Worm (Caenorhabditis elegans) whole organism, mixed stage, embryonic: ENCODE results near the gene Y43B11AR.3.

Source experiments
- M03D4.4 ChIP-seq: sonication (generic microtip); optimal IDR thresholded peaks from 2 replicates; lab custom pipeline; 2017; ENCODE audit warnings: mild to moderate bottlenecking, missing genetic modification characterization, missing compliant biosample characterization
- ceh-39 ChIP-seq: fragments of 150-350 bp; optimal IDR thresholded peaks from 2 replicates; lab custom pipeline; 2014; ENCODE audit warnings: missing biosample characterization, missing genetic modification characterization
- ceh-43 ChIP-seq: fragments of 200-800 bp; sonication (Bioruptor generic); optimal IDR thresholded peaks from 2 replicates; lab custom pipeline; 2018; ENCODE audit warnings: mild to moderate bottlenecking, missing genetic modification characterization, moderate library complexity, missing compliant biosample characterization
- ces-1 ChIP-seq: fragments of 150-350 bp; optimal IDR thresholded peaks from 2 replicates; lab custom pipeline; 2014; ENCODE audit warnings: missing biosample characterization, missing genetic modification reagents, missing genetic modification characterization
- cnd-1 ChIP-seq: fragments of 200-800 bp; sonication (Bioruptor generic); optimal IDR thresholded peaks from 2 replicates; lab custom pipeline; 2018; ENCODE audit warnings: mild to moderate bottlenecking, missing genetic modification characterization, missing compliant biosample characterization
- drap-1 ChIP-seq: fragments of 200-800 bp; sonication (Bioruptor generic); optimal IDR thresholded peaks from 3 replicates; lab custom pipeline; 2018; ENCODE audit warnings: mild to moderate bottlenecking, missing genetic modification characterization, missing compliant biosample characterization
- flh-1 ChIP-seq: fragments of 200-800 bp; sonication (Bioruptor generic); optimal IDR thresholded peaks from 2 replicates; lab custom pipeline; 2018; ENCODE audit warnings: mild to moderate bottlenecking, missing genetic modification characterization, moderate library complexity, missing compliant biosample characterization
- ham-2 ChIP-seq: fragments of 200-800 bp; sonication (Bioruptor generic); optimal IDR thresholded peaks from 2 replicates; lab custom pipeline; 2018; ENCODE audit warnings: mild to moderate bottlenecking, missing genetic modification characterization, missing compliant biosample characterization
- hlh-1 ChIP-seq: fragments of 150-350 bp; optimal IDR thresholded peaks from 2 replicates; lab custom pipeline; 2014; ENCODE audit warnings: missing biosample characterization, missing genetic modification reagents, missing genetic modification characterization
- lin-13 ChIP-seq: fragments of 150-350 bp; optimal IDR thresholded peaks from 2 replicates; lab custom pipeline; 2014; ENCODE audit warnings: missing biosample characterization, missing genetic modification characterization
- mab-5 ChIP-seq: fragments of 150-350 bp; optimal IDR thresholded peaks from 2 replicates; lab custom pipeline; 2014; ENCODE audit warnings: missing biosample characterization, missing genetic modification characterization
- mls-2 ChIP-seq: sonication (generic microtip); optimal IDR thresholded peaks from 2 replicates; lab custom pipeline; 2016; ENCODE audit warnings: mild to moderate bottlenecking, missing genetic modification characterization, moderate library complexity, missing compliant biosample characterization
- nhr-12 ChIP-seq: fragments of 150-350 bp; optimal IDR thresholded peaks from 2 replicates; lab custom pipeline; 2014; ENCODE audit warnings: missing biosample characterization, missing genetic modification characterization
- nhr-237 ChIP-seq: fragments of 150-350 bp; optimal IDR thresholded peaks from 2 replicates; lab custom pipeline; 2014; ENCODE audit warnings: missing biosample characterization, missing genetic modification characterization
- pha-4 ChIP-seq: fragments of 150-350 bp; optimal IDR thresholded peaks from 2 replicates; lab custom pipeline; 2018; ENCODE audit warnings: missing biosample characterization, missing genetic modification reagents, missing genetic modification characterization
- sem-2 ChIP-seq: fragments of 200-800 bp; sonication (Bioruptor generic); optimal IDR thresholded peaks from 2 replicates; lab custom pipeline; 2018; ENCODE audit warnings: mild to moderate bottlenecking, missing genetic modification characterization, missing compliant biosample characterization
- sptf-1 ChIP-seq: sonication (generic microtip); optimal IDR thresholded peaks from 2 replicates; lab custom pipeline; 2017; ENCODE audit warnings: mild to moderate bottlenecking, missing genetic modification characterization, moderate library complexity, missing compliant biosample characterization
- tbx-8 ChIP-seq: fragments of 200-800 bp; sonication (Bioruptor generic); optimal IDR thresholded peaks from 2 replicates; lab custom pipeline; 2018; ENCODE audit warnings: mild to moderate bottlenecking, missing genetic modification characterization, moderate library complexity, missing compliant biosample characterization
- unc-120 ChIP-seq: sonication (generic microtip); optimal IDR thresholded peaks from 2 replicates; lab custom pipeline; 2017; ENCODE audit warnings: missing genetic modification characterization, missing compliant biosample characterization; ENCODE audit not compliant: poor library complexity, severe bottlenecking
- ztf-11 ChIP-seq: fragments of 150-350 bp; optimal IDR thresholded peaks from 2 replicates; lab custom pipeline; 2014; ENCODE audit warnings: missing biosample characterization, missing genetic modification characterization

Y43B11AR.3 gene

ce11 chrIV:7036790-7037189, 46.7 kb downstream of the Y43B11AR.3 start, which contains the start of gene ufl-1:
TSS of gene ufl-1 (minus strand) at chrIV:7036859.
- TF ChIP-seq flh-1 (GFP tag; lab: Kevin White, UChicago), result no peak
- no peak for TF ChIP-seq unc-120
- no peak for TF ChIP-seq cnd-1 (tag; lab: Kevin White, UChicago)
- no peak for TF ChIP-seq nhr-237 (tag; lab: Kevin White, UChicago)
- TF ChIP-seq mab-5 (tag; lab: Kevin White, UChicago), result no peak
- TF ChIP-seq ceh-43, result no peak
- no peak for TF ChIP-seq M03D4.4
- TF ChIP-seq, all 35 proteins: peak for 0

- TF ChIP-seq lin-13 (tag; lab: Kevin White, UChicago), result no peak
- TF ChIP-seq ztf-11 (tag; lab: Kevin White, UChicago), result no peak
- TF ChIP-seq sptf-1 (tag; lab: Kevin White, UChicago), result no peak
- TF ChIP-seq nhr-12 (tag; lab: Kevin White, UChicago), result no peak
- TF ChIP-seq mab-5 (tag; lab: Kevin White, UChicago), result no peak
- TF ChIP-seq hlh-1 (tag; lab: Kevin White, UChicago), result no peak
- TF ChIP-seq sem-2, result no peak
- no peak for TF ChIP-seq ham-2 (GFP tag; lab: Kevin White, UChicago)
- no peak for TF ChIP-seq ceh-39
- TF ChIP-seq M03D4.4, result no peak
- no peak for TF ChIP-seq mls-2
- no peak for TF ChIP-seq drap-1 (GFP tag; lab: Kevin White, UChicago)
- TF ChIP-seq pha-4 (tag; lab: Kevin White, UChicago), result no peak
- TF ChIP-seq, all 35 proteins: peak for 0
Measured at ce11 chrIV:7035823-7036222, 47.7 kb downstream of the Y43B11AR.3 start, which contains the start of gene C06G3.3. TSS of gene C06G3.3 (plus strand) at chrIV:7036123.

ce11 chrIV:7032459-7032858, 51.1 kb downstream of the Y43B11AR.3 start, which contains the start of gene C06G3.8:
TSS of gene C06G3.8 (minus strand) at chrIV:7032559.
- TF ChIP-seq ces-1 (GFP tag; lab: Kevin White, UChicago) (no peak), tbx-8 (no peak), mab-5 (tag; lab: Kevin White, UChicago) (no peak), flh-1 (GFP tag; lab: Kevin White, UChicago) (no peak), drap-1 (GFP tag; lab: Kevin White, UChicago) (no peak), ceh-39 (no peak), nhr-12 (tag; lab: Kevin White, UChicago) (no peak)
